Fruit fly (Drosophila melanogaster) whole organism, embryonic: ENCODE data around the gene CG9550.

Experiments
- ATbp ChIP-seq: fragments of 200-800 bp; sonication (Bioruptor generic); optimal IDR thresholded peaks from 2 replicates; lab custom pipeline; 2017; ENCODE audit warnings: missing biosample characterization, mild to moderate bottlenecking, missing genetic modification characterization, missing genetic modification reagents
- Asciz ChIP-seq: fragments of 200-800 bp; sonication (Bioruptor generic); optimal IDR thresholded peaks from 2 replicates; lab custom pipeline; 2017; ENCODE audit warnings: missing biosample characterization, mild to moderate bottlenecking, missing genetic modification characterization, missing genetic modification reagents
- Atf3 ChIP-seq: fragments of 200-800 bp; sonication (Bioruptor generic); optimal IDR thresholded peaks from 3 replicates; lab custom pipeline; 2016; ENCODE audit warnings: missing biosample characterization, missing genetic modification characterization
- Blimp-1 ChIP-seq: fragments of 200-800 bp; sonication (Bioruptor generic); optimal IDR thresholded peaks from 3 replicates; lab custom pipeline; 2018; ENCODE audit warnings: missing biosample characterization, missing genetic modification characterization, mild to moderate bottlenecking, moderate library complexity, missing genetic modification reagents
- C15 ChIP-seq: fragments of 200-800 bp; sonication (Bioruptor generic); IDR thresholded peaks from 3 replicates; pipeline ENCODE4 v1.3.6; 2022; ENCODE audit warnings: missing biosample characterization, missing genetic modification characterization
- CG10209 ChIP-seq: fragments of 200-800 bp; sonication (Bioruptor generic); optimal IDR thresholded peaks from 3 replicates; lab custom pipeline; 2017; ENCODE audit warnings: missing biosample characterization, mild to moderate bottlenecking, missing genetic modification characterization, missing genetic modification reagents
- CG10267 ChIP-seq: fragments of 200-800 bp; sonication (Bioruptor generic); optimal IDR thresholded peaks from 2 replicates; lab custom pipeline; 2018; ENCODE audit warnings: missing biosample characterization, mild to moderate bottlenecking, missing genetic modification characterization, moderate library complexity
- CG11247 ChIP-seq: fragments of 200-800 bp; sonication (Bioruptor generic); IDR thresholded peaks from 2 replicates; pipeline ENCODE4 v1.3.6; 2022; ENCODE audit warnings: missing biosample characterization, missing genetic modification characterization
- CG12236 ChIP-seq: fragments of 200-800 bp; sonication (Bioruptor generic); optimal IDR thresholded peaks from 2 replicates; lab custom pipeline; 2016; ENCODE audit warnings: missing biosample characterization, missing genetic modification characterization
- CG13775 ChIP-seq: fragments of 200-800 bp; sonication (Bioruptor generic); optimal IDR thresholded peaks from 3 replicates; lab custom pipeline; 2017; ENCODE audit warnings: missing biosample characterization, mild to moderate bottlenecking, missing genetic modification characterization
- CG14860 ChIP-seq: fragments of 200-800 bp; sonication (Bioruptor generic); IDR thresholded peaks from 3 replicates; pipeline ENCODE4 v1.3.6; 2022; ENCODE audit warnings: missing biosample characterization, missing genetic modification characterization; ENCODE audit not compliant: partially characterized antibody
- CG1602 ChIP-seq: fragments of 200-800 bp; sonication (Bioruptor generic); optimal IDR thresholded peaks from 3 replicates; lab custom pipeline; 2016; ENCODE audit warnings: missing biosample characterization, missing genetic modification characterization
- CG16863 ChIP-seq: fragments of 200-800 bp; sonication (Bioruptor generic); optimal IDR thresholded peaks from 3 replicates; lab custom pipeline; 2016; ENCODE audit warnings: missing biosample characterization, missing genetic modification characterization
- CG31388 ChIP-seq: fragments of 200-800 bp; sonication (Bioruptor generic); optimal IDR thresholded peaks from 2 replicates; lab custom pipeline; 2016; ENCODE audit warnings: missing biosample characterization, missing genetic modification characterization
- CG31441 ChIP-seq: fragments of 200-800 bp; sonication (Bioruptor generic); IDR thresholded peaks from 2 replicates; pipeline ENCODE4 v1.3.6; 2022; ENCODE audit warnings: missing biosample characterization, missing genetic modification characterization
- CG32767 ChIP-seq: fragments of 200-800 bp; sonication (Bioruptor generic); IDR thresholded peaks from 2 replicates; pipeline ENCODE4 v1.3.6; 2022; ENCODE audit warnings: missing biosample characterization, missing genetic modification characterization
- CG3726 ChIP-seq: fragments of 200-800 bp; sonication (Bioruptor generic); IDR thresholded peaks from 3 replicates; pipeline ENCODE4, ENCODE4 v1.3.6; 2022; ENCODE audit warnings: missing biosample characterization, missing genetic modification characterization
- CG3995 ChIP-seq: fragments of 200-800 bp; sonication (Bioruptor generic); optimal IDR thresholded peaks from 3 replicates; lab custom pipeline; 2016; ENCODE audit warnings: missing biosample characterization, missing genetic modification characterization
- CG4424 ChIP-seq: fragments of 200-800 bp; sonication (Bioruptor generic); optimal IDR thresholded peaks from 3 replicates; lab custom pipeline; 2016; ENCODE audit warnings: missing biosample characterization, missing genetic modification characterization
- CG6689 ChIP-seq: fragments of 200-800 bp; sonication (Bioruptor generic); IDR thresholded peaks from 2 replicates; pipeline ENCODE4 v1.3.6; 2022; ENCODE audit warnings: missing biosample characterization, missing genetic modification characterization
- CG7987 ChIP-seq: fragments of 200-800 bp; sonication (Bioruptor generic); optimal IDR thresholded peaks from 2 replicates; lab custom pipeline; 2018; ENCODE audit warnings: missing biosample characterization, mild to moderate bottlenecking, missing genetic modification characterization, moderate library complexity
- CG8359 ChIP-seq: fragments of 200-800 bp; sonication (Bioruptor generic); optimal IDR thresholded peaks from 2 replicates; lab custom pipeline; 2017; ENCODE audit warnings: missing biosample characterization, mild to moderate bottlenecking, missing genetic modification characterization, borderline replicate concordance
- CG9609 ChIP-seq: fragments of 200-800 bp; sonication (Bioruptor generic); optimal IDR thresholded peaks from 3 replicates; lab custom pipeline; 2016; ENCODE audit warnings: missing biosample characterization, missing genetic modification characterization
- Chrac-16 ChIP-seq: fragments of 200-800 bp; sonication (Bioruptor generic); optimal IDR thresholded peaks from 3 replicates; lab custom pipeline; 2016; ENCODE audit warnings: missing biosample characterization, missing genetic modification characterization
- CoRest ChIP-seq: fragments of 200-800 bp; sonication (Bioruptor generic); optimal IDR thresholded peaks from 3 replicates; lab custom pipeline; 2018; ENCODE audit warnings: missing biosample characterization, mild to moderate bottlenecking, missing genetic modification characterization, moderate library complexity
- Dad ChIP-seq: fragments of 200-800 bp; sonication (Bioruptor generic); optimal IDR thresholded peaks from 3 replicates; lab custom pipeline; 2016; ENCODE audit warnings: missing biosample characterization, missing genetic modification characterization
- ERR ChIP-seq: fragments of 200-800 bp; sonication (Bioruptor generic); optimal IDR thresholded peaks from 2 replicates; lab custom pipeline; 2016; ENCODE audit warnings: missing biosample characterization, missing genetic modification characterization
- H2.0 ChIP-seq: fragments of 200-800 bp; sonication (Bioruptor generic); IDR thresholded peaks from 2 replicates; pipeline ENCODE4 v1.3.6; 2022; ENCODE audit warnings: missing biosample characterization, missing genetic modification characterization
- HHEX ChIP-seq: fragments of 200-800 bp; sonication (Bioruptor generic); optimal IDR thresholded peaks from 3 replicates; lab custom pipeline; 2017; ENCODE audit warnings: missing biosample characterization, mild to moderate bottlenecking, missing genetic modification characterization, missing genetic modification reagents
- HLH4C ChIP-seq: fragments of 200-800 bp; sonication (Bioruptor generic); IDR thresholded peaks from 3 replicates; pipeline ENCODE4 v1.3.6; 2022; ENCODE audit warnings: missing biosample characterization, missing genetic modification characterization; ENCODE audit not compliant: partially characterized antibody
- Lpt ChIP-seq: fragments of >200 bp; optimal IDR thresholded peaks from 2 replicates; lab custom pipeline; 2018; ENCODE audit warnings: missing biosample characterization, missing genetic modification characterization
- Med ChIP-seq: fragments of 200-800 bp; sonication (Bioruptor generic); peaks from one replicate; lab custom pipeline; 2016; ENCODE audit warnings: missing biosample characterization, missing genetic modification characterization, mild to moderate bottlenecking, inconsistent platforms, moderate library complexity
- Ravus ChIP-seq: fragments of 200-800 bp; sonication (Bioruptor generic); IDR thresholded peaks from 2 replicates; pipeline ENCODE4 v1.3.6; 2022; ENCODE audit warnings: missing biosample characterization, missing genetic modification characterization
- Sox100B ChIP-seq: fragments of 200-800 bp; sonication (Bioruptor generic); optimal IDR thresholded peaks from 3 replicates; lab custom pipeline; 2018; ENCODE audit warnings: missing biosample characterization, mild to moderate bottlenecking, missing genetic modification characterization
- Stat92E ChIP-seq, 3 experiments: fragments of >200 bp in 2 of 3; fragments of 200-800 bp in 1 of 3; sonication (Bioruptor generic) in 1 of 3; optimal IDR thresholded peaks; 2 replicates each; lab custom pipeline; 2017 to 2019; ENCODE audit warnings: missing biosample characterization in 3 of 3, missing genetic modification characterization in 3 of 3, mild to moderate bottlenecking in 1 of 3, moderate library complexity in 1 of 3
- az2 ChIP-seq: fragments of 200-800 bp; sonication (Bioruptor generic); optimal IDR thresholded peaks from 3 replicates; lab custom pipeline; 2016; ENCODE audit warnings: missing biosample characterization, missing genetic modification characterization
- corto ChIP-seq: fragments of 200-800 bp; sonication (Bioruptor generic); optimal IDR thresholded peaks from 2 replicates; lab custom pipeline; 2016; ENCODE audit warnings: missing biosample characterization, mild to moderate bottlenecking, missing genetic modification characterization, moderate library complexity
- eyg ChIP-seq: fragments of 200-800 bp; sonication (Bioruptor generic); optimal IDR thresholded peaks from 3 replicates; lab custom pipeline; 2016; ENCODE audit warnings: missing biosample characterization, missing genetic modification characterization
- fd96Cb ChIP-seq: fragments of 200-800 bp; sonication (Bioruptor generic); optimal IDR thresholded peaks from 2 replicates; lab custom pipeline; 2018; ENCODE audit warnings: missing biosample characterization, mild to moderate bottlenecking, missing genetic modification characterization, moderate library complexity
- fru ChIP-seq: fragments of >200 bp; optimal IDR thresholded peaks from 2 replicates; lab custom pipeline; 2017
- ftz-f1 ChIP-seq: fragments of 200-800 bp; sonication (Bioruptor generic); optimal IDR thresholded peaks from 2 replicates; lab custom pipeline; 2016; ENCODE audit warnings: missing biosample characterization, missing genetic modification characterization
- gfzf ChIP-seq: fragments of 200-800 bp; sonication (Bioruptor generic); optimal IDR thresholded peaks from 2 replicates; lab custom pipeline; 2016; ENCODE audit warnings: missing biosample characterization, mild to moderate bottlenecking, missing genetic modification characterization, moderate library complexity
- hth ChIP-seq: fragments of >200 bp; optimal IDR thresholded peaks from 2 replicates; lab custom pipeline; 2017; ENCODE audit warnings: inconsistent platforms
- insv ChIP-seq, 2 experiments: fragments of 200-800 bp; sonication (Bioruptor generic); optimal IDR thresholded peaks; 3 replicates each; lab custom pipeline; 2016 to 2018; ENCODE audit warnings: missing biosample characterization in 2 of 2, missing genetic modification characterization in 2 of 2
- kah ChIP-seq: fragments of 200-800 bp; sonication (Bioruptor generic); optimal IDR thresholded peaks from 2 replicates; lab custom pipeline; 2018; ENCODE audit warnings: missing biosample characterization, mild to moderate bottlenecking, missing genetic modification characterization
- knrl ChIP-seq: fragments of 200-800 bp; sonication (Bioruptor generic); IDR thresholded peaks from 3 replicates; pipeline ENCODE4 v1.3.6; 2022; ENCODE audit warnings: missing biosample characterization, missing genetic modification characterization; ENCODE audit not compliant: partially characterized antibody
- nau ChIP-seq: fragments of 200-800 bp; sonication (Bioruptor generic); optimal IDR thresholded peaks from 3 replicates; lab custom pipeline; 2017; ENCODE audit warnings: missing biosample characterization, mild to moderate bottlenecking, missing genetic modification characterization, missing genetic modification reagents
- seq ChIP-seq: fragments of 200-800 bp; sonication (Bioruptor generic); IDR thresholded peaks from 2 replicates; pipeline ENCODE4 v1.3.6; 2022; ENCODE audit warnings: missing biosample characterization, missing genetic modification characterization
- wor ChIP-seq: fragments of 200-800 bp; sonication (Bioruptor generic); IDR thresholded peaks from 2 replicates; pipeline ENCODE4 v1.3.6; 2022; ENCODE audit warnings: missing biosample characterization, missing genetic modification characterization
- z ChIP-seq: fragments of 200-800 bp; sonication (Bioruptor generic); IDR thresholded peaks from 3 replicates; pipeline ENCODE4 v1.3.6; 2022; ENCODE audit warnings: missing biosample characterization, missing genetic modification characterization

CG9550 gene

dm6 chr2L:6479226-6479906, 17.5 kb upstream of the CG9550 start (continued):
- 0 out of 2 replicates have a peak, but pooled peaks have one; percentile 19 for TF ChIP-seq CG31441
- TF ChIP-seq CG14860 (GFP tag; lab: Robert Waterston, UW), result no peak
- no peak for TF ChIP-seq CG3726 (GFP tag; lab: Robert Waterston, UW)
- no peak for TF ChIP-seq CG13775 (GFP tag; lab: Kevin White, UChicago)
- TF ChIP-seq CG16863 (GFP tag; lab: Kevin White, UChicago), result no peak
- peak; percentile 65 for TF ChIP-seq HHEX (GFP tag; lab: Kevin White, UChicago)
- no peak for TF ChIP-seq Stat92E (GFP tag; optimal IDR thresholded peaks at IDR 0.05; lab: Kevin White, UChicago)
- TF ChIP-seq ATbp, result peak; percentile 80
- TF ChIP-seq Ravus (GFP tag; lab: Robert Waterston, UW), result no peak
- TF ChIP-seq insv (GFP tag; optimal IDR thresholded peaks at IDR 0.05; lab: Kevin White, UChicago), result peak in 1 of 2 experiments; percentile 28
- no peak for TF ChIP-seq Lpt
- TF ChIP-seq Dad (GFP tag; lab: Kevin White, UChicago), result no peak
- no peak for TF ChIP-seq az2
- peak; percentile 50; the same call in 1 of the 2 replicates for TF ChIP-seq CG6689 (GFP tag; lab: Robert Waterston, UW)
- peak; percentile 51 for TF ChIP-seq Blimp-1 (GFP tag; lab: Kevin White, UChicago)
- no peak for TF ChIP-seq CG4424 (GFP tag; lab: Kevin White, UChicago)
- TF ChIP-seq CG11247, result no peak
- TF ChIP-seq ftz-f1 (GFP tag; lab: Kevin White, UChicago), result peak; percentile 25
- no peak for TF ChIP-seq CG32767 (GFP tag; lab: Robert Waterston, UW)
- TF ChIP-seq kah, result peak; percentile 91
- no peak for TF ChIP-seq hth
- TF ChIP-seq CG7987 (GFP tag; lab: Kevin White, UChicago), result peak; percentile 85
- no peak for TF ChIP-seq knrl (GFP tag; lab: Robert Waterston, UW)
- no peak for TF ChIP-seq CG1602 (GFP tag; lab: Kevin White, UChicago)
- TF ChIP-seq CG10267 (tag; lab: Kevin White, UChicago), result peak; percentile 8
- TF ChIP-seq CG12236, result no peak
- no peak for TF ChIP-seq fru
- no peak for TF ChIP-seq C15 (GFP tag; lab: Robert Waterston, UW)
- no peak for TF ChIP-seq z
- TF ChIP-seq Med (GFP tag; lab: Kevin White, UChicago), result peak; percentile 78
- no peak for TF ChIP-seq CG3995 (GFP tag; lab: Kevin White, UChicago)
- TF ChIP-seq CoRest (tag; lab: Kevin White, UChicago), result no peak
- no peak for TF ChIP-seq HLH4C (GFP tag; lab: Robert Waterston, UW)
- TF ChIP-seq seq (GFP tag; lab: Robert Waterston, UW), result no peak; the same call in 1 of the 2 replicates
- TF ChIP-seq CG10209 (GFP tag; lab: Kevin White, UChicago), result peak; percentile 36
- no peak for TF ChIP-seq CG8359 (GFP tag; lab: Kevin White, UChicago)
- peak; percentile 57 for TF ChIP-seq nau
- TF ChIP-seq Chrac-16 (GFP tag; lab: Kevin White, UChicago), result peak; percentile 2
- TF ChIP-seq fd96Cb (tag; lab: Kevin White, UChicago), result no peak
- peak; percentile 20 for TF ChIP-seq Atf3 (GFP tag; lab: Kevin White, UChicago)
- TF ChIP-seq Asciz, result peak; percentile 28
- no peak for TF ChIP-seq gfzf (GFP tag; lab: Kevin White, UChicago)
- TF ChIP-seq CG9609 (GFP tag; lab: Kevin White, UChicago), result no peak
- peak; percentile 8 for TF ChIP-seq eyg (GFP tag; lab: Kevin White, UChicago)
- TF ChIP-seq ERR (GFP tag; lab: Kevin White, UChicago), result no peak
- TF ChIP-seq wor (GFP tag; lab: Robert Waterston, UW), result no peak
- TF ChIP-seq CG31388 (GFP tag; lab: Kevin White, UChicago), result no peak
- TF ChIP-seq corto, result no peak
- no peak for TF ChIP-seq H2.0
- peak; percentile 36 for TF ChIP-seq Sox100B (GFP tag; lab: Kevin White, UChicago)
